Worm (Caenorhabditis elegans) whole organism, L2 larva: ENCODE measurements around the gene srx-36.

Experiments used
- C34F6.9 ChIP-seq: fragments of 150-350 bp; optimal IDR thresholded peaks from 2 replicates; lab custom pipeline; 2014; ENCODE audit warnings: missing biosample characterization, missing genetic modification characterization
- F13H6.1 ChIP-seq: sonication (generic microtip); optimal IDR thresholded peaks from 2 replicates; lab custom pipeline; 2016; ENCODE audit warnings: missing genetic modification characterization, missing compliant biosample characterization
- Y55F3AM.14 ChIP-seq: fragments of 200-800 bp; sonication (Bioruptor generic); optimal IDR thresholded peaks from 2 replicates; lab custom pipeline; 2018; ENCODE audit warnings: mild to moderate bottlenecking, missing genetic modification characterization, missing compliant biosample characterization
- ama-1 ChIP-seq: fragments of 150-350 bp; optimal IDR thresholded peaks from 2 replicates; lab custom pipeline; 2018; ENCODE audit warnings: inconsistent platforms
- blmp-1 ChIP-seq: sonication (generic microtip); optimal IDR thresholded peaks from 2 replicates; lab custom pipeline; 2017; ENCODE audit warnings: missing genetic modification characterization, mild to moderate bottlenecking, missing compliant biosample characterization, antibody characterized with exemption, moderate library complexity; ENCODE audit not compliant: insufficient read depth
- ceh-16 ChIP-seq: fragments of 150-350 bp; optimal IDR thresholded peaks from 2 replicates; lab custom pipeline; 2014; ENCODE audit warnings: missing biosample characterization, missing genetic modification characterization
- crh-2 ChIP-seq: sonication (generic microtip); optimal IDR thresholded peaks from 2 replicates; lab custom pipeline; 2017; ENCODE audit warnings: missing biosample characterization, missing genetic modification characterization
- dmd-4 ChIP-seq: sonication (generic microtip); optimal IDR thresholded peaks from 2 replicates; lab custom pipeline; 2017; ENCODE audit warnings: missing biosample characterization, missing genetic modification characterization
- egl-27 ChIP-seq: sonication (generic microtip); optimal IDR thresholded peaks from 3 replicates; lab custom pipeline; 2017; ENCODE audit warnings: missing biosample characterization, missing genetic modification reagents, missing genetic modification characterization
- elt-1 ChIP-seq: fragments of 150-350 bp; optimal IDR thresholded peaks from 2 replicates; lab custom pipeline; 2014; ENCODE audit warnings: missing biosample characterization, missing genetic modification characterization
- elt-3 ChIP-seq: sonication (generic microtip); optimal IDR thresholded peaks from 2 replicates; lab custom pipeline; 2017; ENCODE audit warnings: missing biosample characterization, missing genetic modification characterization
- gmeb-1 ChIP-seq: fragments of 150-350 bp; optimal IDR thresholded peaks from 2 replicates; lab custom pipeline; 2014; ENCODE audit warnings: missing biosample characterization, missing genetic modification characterization
- lin-11 ChIP-seq: fragments of 150-350 bp; sonication (generic microtip); optimal IDR thresholded peaks from 2 replicates; lab custom pipeline; 2014; ENCODE audit warnings: missing biosample characterization, missing genetic modification characterization, inconsistent platforms, mixed read lengths
- lin-13 ChIP-seq: fragments of 150-350 bp; optimal IDR thresholded peaks from 2 replicates; lab custom pipeline; 2014; ENCODE audit warnings: missing biosample characterization, missing genetic modification reagents, missing genetic modification characterization
- lin-39 ChIP-seq: fragments of 150-350 bp; optimal IDR thresholded peaks from 2 replicates; lab custom pipeline; 2014; ENCODE audit warnings: missing biosample characterization, missing genetic modification reagents, missing genetic modification characterization
- lsy-2 ChIP-seq, 2 experiments: fragments of 150-350 bp in 1 of 2; sonication (generic microtip) in 1 of 2; optimal IDR thresholded peaks; 2 replicates each; lab custom pipeline; 2014 to 2017; ENCODE audit warnings: missing biosample characterization in 2 of 2, missing genetic modification characterization in 2 of 2
- mbf-1 ChIP-seq: sonication (generic microtip); optimal IDR thresholded peaks from 2 replicates; lab custom pipeline; 2017; ENCODE audit warnings: missing biosample characterization, missing genetic modification characterization
- mdl-1 ChIP-seq, 2 experiments: fragments of 150-350 bp in 1 of 2; sonication (generic microtip) in 1 of 2; optimal IDR thresholded peaks; 2 replicates each; lab custom pipeline; 2017; ENCODE audit warnings: missing biosample characterization in 2 of 2, missing genetic modification characterization in 2 of 2
- nhr-10 ChIP-seq: sonication (generic microtip); optimal IDR thresholded peaks from 2 replicates; lab custom pipeline; 2017; ENCODE audit warnings: missing biosample characterization, missing genetic modification characterization
- nhr-11 ChIP-seq: fragments of 150-350 bp; optimal IDR thresholded peaks from 2 replicates; lab custom pipeline; 2014; ENCODE audit warnings: missing biosample characterization, missing genetic modification characterization
- nhr-12 ChIP-seq: fragments of 150-350 bp; optimal IDR thresholded peaks from 2 replicates; lab custom pipeline; 2014; ENCODE audit warnings: missing biosample characterization, missing genetic modification characterization
- nhr-129 ChIP-seq: fragments of 150-350 bp; optimal IDR thresholded peaks from 2 replicates; lab custom pipeline; 2014; ENCODE audit warnings: missing biosample characterization, missing genetic modification characterization
- nhr-21 ChIP-seq: fragments of 150-350 bp; optimal IDR thresholded peaks from 2 replicates; lab custom pipeline; 2014; ENCODE audit warnings: missing biosample characterization, missing genetic modification characterization
- nhr-23 ChIP-seq: fragments of 150-350 bp; optimal IDR thresholded peaks from 2 replicates; lab custom pipeline; 2014; ENCODE audit warnings: missing biosample characterization, missing genetic modification reagents, missing genetic modification characterization
- nhr-237 ChIP-seq: fragments of 150-350 bp; optimal IDR thresholded peaks from 2 replicates; lab custom pipeline; 2014; ENCODE audit warnings: missing biosample characterization, missing genetic modification characterization
- nhr-25 ChIP-seq: fragments of 150-350 bp; sonication (generic microtip); optimal IDR thresholded peaks from 3 replicates; lab custom pipeline; 2014; ENCODE audit warnings: missing biosample characterization, missing genetic modification characterization
- nhr-6 ChIP-seq: fragments of 150-350 bp; optimal IDR thresholded peaks from 2 replicates; lab custom pipeline; 2014; ENCODE audit warnings: missing biosample characterization, missing genetic modification characterization
- peb-1 ChIP-seq: fragments of 150-350 bp; optimal IDR thresholded peaks from 2 replicates; lab custom pipeline; 2014; ENCODE audit warnings: missing biosample characterization, missing genetic modification characterization
- sem-4 ChIP-seq: fragments of 150-350 bp; optimal IDR thresholded peaks from 2 replicates; lab custom pipeline; 2014; ENCODE audit warnings: missing biosample characterization, missing genetic modification reagents, missing genetic modification characterization
- skn-1 ChIP-seq: sonication (generic microtip); optimal IDR thresholded peaks from 2 replicates; lab custom pipeline; 2017; ENCODE audit warnings: missing biosample characterization, missing genetic modification characterization
- sma-3 ChIP-seq: sonication (generic microtip); optimal IDR thresholded peaks from 2 replicates; lab custom pipeline; 2016; ENCODE audit warnings: missing genetic modification reagents, missing genetic modification characterization, missing compliant biosample characterization
- sma-9 ChIP-seq, 2 experiments: fragments of 150-350 bp in 1 of 2; sonication (generic microtip) in 1 of 2; optimal IDR thresholded peaks; 2 replicates each; lab custom pipeline; 2014 to 2016; ENCODE audit warnings: missing genetic modification characterization in 2 of 2, mild to moderate bottlenecking in 1 of 2, missing biosample characterization in 1 of 2, missing compliant biosample characterization in 1 of 2, missing genetic modification reagents in 1 of 2, moderate library complexity in 1 of 2
- snpc-4 ChIP-seq: fragments of 150-350 bp; optimal IDR thresholded peaks from 2 replicates; lab custom pipeline; 2014; ENCODE audit warnings: missing biosample characterization, missing genetic modification characterization
- unc-62 ChIP-seq: fragments of 150-350 bp; optimal IDR thresholded peaks from 2 replicates; lab custom pipeline; 2014; ENCODE audit warnings: missing biosample characterization, missing genetic modification reagents, missing genetic modification characterization
- zag-1 ChIP-seq: fragments of 150-350 bp; optimal IDR thresholded peaks from 2 replicates; lab custom pipeline; 2014; ENCODE audit warnings: missing biosample characterization, missing genetic modification characterization
- ztf-1 ChIP-seq: fragments of 200-800 bp; sonication (Bioruptor generic); conservative IDR thresholded peaks from 2 replicates; pipeline ENCODE4 v1.3.6; 2022; ENCODE audit warnings: missing genetic modification characterization, missing compliant biosample characterization
- ztf-11 ChIP-seq: sonication (generic microtip); optimal IDR thresholded peaks from 2 replicates; lab custom pipeline; 2017; ENCODE audit warnings: missing biosample characterization, missing genetic modification characterization
- ztf-4 ChIP-seq: fragments of 150-350 bp; optimal IDR thresholded peaks from 2 replicates; lab custom pipeline; 2014; ENCODE audit warnings: missing biosample characterization, missing genetic modification characterization

srx-36 gene

ce11 chrV:7132248-7132647 is 1.4 kb upstream of the srx-36 start, which contains the start of gene sre-10:
TSS of gene sre-10 (plus strand) at chrV:7132548.
- no peak for TF ChIP-seq nhr-23 (tag; lab: Kevin White, UChicago)
- no peak for TF ChIP-seq skn-1
- TF ChIP-seq lin-39 (tag; lab: Kevin White, UChicago), result no peak
- no peak for TF ChIP-seq nhr-12 (tag; lab: Kevin White, UChicago)
- TF ChIP-seq ztf-11 (tag; lab: Kevin White, UChicago), result no peak
- TF ChIP-seq nhr-11 (tag; lab: Kevin White, UChicago), result no peak
- no peak for TF ChIP-seq sma-9 (GFP tag; optimal IDR thresholded peaks at IDR 0.05; lab: Kevin White, UChicago)
- TF ChIP-seq sma-9 (tag; optimal IDR thresholded peaks at IDR 0.05; lab: Kevin White, UChicago), result no peak
- no peak for TF ChIP-seq elt-3 (tag; lab: Kevin White, UChicago)
- TF ChIP-seq elt-1 (tag; lab: Kevin White, UChicago), result no peak
- no peak for TF ChIP-seq nhr-25 (tag; lab: Kevin White, UChicago)
- no peak for TF ChIP-seq unc-62 (GFP tag; lab: Kevin White, UChicago)
- TF ChIP-seq lin-13 (GFP tag; lab: Kevin White, UChicago), result no peak
- no peak for TF ChIP-seq C34F6.9 (tag; lab: Kevin White, UChicago)
- no peak for TF ChIP-seq nhr-129
- no peak for TF ChIP-seq ztf-4 (tag; lab: Kevin White, UChicago)
- no peak for TF ChIP-seq lsy-2 (tag; optimal IDR thresholded peaks at IDR 0.05; lab: Kevin White, UChicago)
- TF ChIP-seq nhr-6 (tag; lab: Kevin White, UChicago), result no peak
- no peak for TF ChIP-seq gmeb-1 (tag; lab: Kevin White, UChicago)
- TF ChIP-seq mbf-1 (tag; lab: Kevin White, UChicago), result no peak
- TF ChIP-seq F13H6.1 (tag; lab: Kevin White, UChicago), result no peak

DNA sequence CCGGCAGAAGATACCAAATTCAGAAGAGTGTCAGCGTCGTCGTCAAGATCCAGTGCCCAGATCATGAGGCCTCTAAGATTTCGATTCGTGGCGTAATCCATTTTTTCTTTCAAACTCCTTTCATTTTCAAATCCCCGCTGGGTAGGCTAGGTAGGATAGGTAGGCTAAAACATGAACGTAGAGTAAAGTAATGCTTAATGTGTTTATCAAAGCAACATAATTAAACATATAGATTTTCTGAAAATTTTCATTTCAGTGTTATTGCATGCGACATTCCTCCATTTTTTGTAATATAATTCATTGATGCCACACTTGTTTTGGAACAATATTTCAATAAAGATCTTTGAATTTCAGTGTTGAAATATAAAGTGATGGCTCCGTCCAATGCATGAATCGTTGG is 1.4 kb downstream of the srx-36 start, which contains the start of gene T01C4.8:
TSS of gene T01C4.8 (minus strand) at position 101 of the 400 bp plus-strand sequence.
- TF ChIP-seq sma-3 (no peak), peb-1 (tag; lab: Kevin White, UChicago) (no peak), unc-62 (GFP tag; lab: Kevin White, UChicago) (no peak), ceh-16 (no peak), lin-11 (tag; lab: Kevin White, UChicago) (no peak), nhr-25 (tag; lab: Kevin White, UChicago) (no peak), ztf-1 (GFP tag; lab: Robert Waterston, UW) (no peak), dmd-4 (no peak), ama-1 (lab: Kevin White, UChicago) (no peak), gmeb-1 (tag; lab: Kevin White, UChicago) (no peak), zag-1 (tag; lab: Kevin White, UChicago) (no peak), sma-9 (GFP tag; optimal IDR thresholded peaks at IDR 0.05; lab: Kevin White, UChicago) (no peak), sma-9 (tag; optimal IDR thresholded peaks at IDR 0.05; lab: Kevin White, UChicago) (no peak), snpc-4 (tag; lab: Kevin White, UChicago) (no peak), crh-2 (tag; lab: Kevin White, UChicago) (no peak), nhr-237 (no peak)

DNA sequence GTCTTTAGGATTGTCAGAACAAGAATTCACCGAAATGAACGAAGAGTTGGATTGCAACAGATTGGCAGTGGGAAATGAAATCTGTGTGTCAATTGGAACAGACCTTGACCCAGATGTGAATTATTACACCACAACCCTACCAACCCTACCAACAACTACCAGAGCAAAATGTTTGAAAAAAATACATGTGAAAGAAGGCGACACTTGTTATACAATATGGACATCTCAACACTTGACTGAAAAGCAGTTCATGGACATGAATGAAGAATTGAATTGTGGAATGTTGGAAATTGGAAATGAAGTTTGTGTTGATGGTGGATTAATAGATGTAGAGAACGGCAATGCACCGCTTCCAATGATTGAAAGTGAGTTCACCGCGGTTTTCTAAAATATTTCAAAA is 6.9 kb downstream of the srx-36 start:
- TF ChIP-seq F13H6.1 (tag; lab: Kevin White, UChicago) (no peak), blmp-1 (tag; lab: Kevin White, UChicago) (no peak), nhr-10 (no peak), nhr-21 (no peak), gmeb-1 (tag; lab: Kevin White, UChicago) (no peak), lin-39 (tag; lab: Kevin White, UChicago) (no peak), nhr-11 (tag; lab: Kevin White, UChicago) (no peak), egl-27 (tag; lab: Kevin White, UChicago) (no peak), ama-1 (lab: Kevin White, UChicago) (no peak), sma-9 (GFP tag; optimal IDR thresholded peaks at IDR 0.05; lab: Kevin White, UChicago) (no peak), sma-9 (tag; optimal IDR thresholded peaks at IDR 0.05; lab: Kevin White, UChicago) (no peak), ztf-1 (GFP tag; lab: Robert Waterston, UW) (no peak), lin-13 (GFP tag; lab: Kevin White, UChicago) (no peak), mdl-1 (tag; optimal IDR thresholded peaks at IDR 0.05; lab: Kevin White, UChicago) (no peak), peb-1 (tag; lab: Kevin White, UChicago) (no peak), sem-4 (no peak), Y55F3AM.14 (GFP tag; lab: Kevin White, UChicago) (no peak), elt-1 (tag; lab: Kevin White, UChicago) (no peak), elt-3 (tag; lab: Kevin White, UChicago) (no peak), C34F6.9 (tag; lab: Kevin White, UChicago) (no peak), ztf-4 (tag; lab: Kevin White, UChicago) (no peak)
